Worm (Caenorhabditis elegans): ENCODE data around the gene Y71H2AM.3.

Gene Y71H2AM.3

ce11 chrIII:2785840-2786239, 19.4 kb upstream of the Y71H2AM.3 start, which contains the start of gene Y71H2AM.20 (continued):
- TF ChIP-seq cey-2 (tag; optimal IDR thresholded peaks at IDR 0.05; ENCODE audit: borderline replicate concordance, insufficient read depth) (no peak), zag-1 (tag; optimal IDR thresholded peaks at IDR 0.05) (no peak), unc-39 (tag; optimal IDR thresholded peaks at IDR 0.05) (no peak), mes-2 (tag; optimal IDR thresholded peaks at IDR 0.05; ENCODE audit: poor library complexity, severe bottlenecking) (peak; percentile 97), F44E2.7 (GFP tag; IDR thresholded peaks at IDR 0.05) (no peak), nhr-6 (tag; optimal IDR thresholded peaks at IDR 0.05) (peak; percentile 98), daf-19 (GFP tag; conservative IDR thresholded peaks at IDR 0.05) (no peak), ceh-82 (tag; optimal IDR thresholded peaks at IDR 0.05) (no peak), zip-2 (tag; optimal IDR thresholded peaks at IDR 0.05) (peak; percentile 73), nhr-11 (tag; optimal IDR thresholded peaks at IDR 0.05) (peak; percentile 95), Y48G9A.11 (GFP tag; IDR thresholded peaks at IDR 0.05) (peak; percentile 47; the same call in 1 of the 2 replicates), nhr-41 (GFP tag; IDR thresholded peaks at IDR 0.05) (no peak), ceh-32 (tag; optimal IDR thresholded peaks at IDR 0.05; ENCODE audit: poor library complexity) (no peak), dmd-6 (GFP tag; IDR thresholded peaks at IDR 0.05) (peak; percentile 91), nhr-237 (tag; optimal IDR thresholded peaks at IDR 0.05) (peak; percentile 69), Y75B8A.6 (GFP tag; IDR thresholded peaks at IDR 0.05) (peak; percentile 61; the same call in 1 of the 2 replicates), F37D6.2 (tag; optimal IDR thresholded peaks at IDR 0.05) (peak; percentile 86), egl-27 (tag; optimal IDR thresholded peaks at IDR 0.05) (no peak), R02D3.7 (tag; optimal IDR thresholded peaks at IDR 0.05) (peak; percentile 40), lin-13 (GFP tag; optimal IDR thresholded peaks at IDR 0.05) (peak; percentile 98), T26A8.4 (GFP tag; IDR thresholded peaks at IDR 0.05) (peak; percentile 68), F10B5.3 (tag; optimal IDR thresholded peaks at IDR 0.05) (no peak), lsy-2 (tag; optimal IDR thresholded peaks at IDR 0.05) (peak; percentile 95 to 98), php-3 (GFP tag; IDR thresholded peaks at IDR 0.05) (peak; percentile 57), fkh-10 (GFP tag; optimal IDR thresholded peaks at IDR 0.05) (peak; percentile 97), saeg-2 (GFP tag; IDR thresholded peaks at IDR 0.05) (0 out of 2 replicates have a peak, but pooled peaks have one; percentile 49), unc-130 (GFP tag; optimal IDR thresholded peaks at IDR 0.05) (peak; percentile 91), skn-1 (tag; optimal IDR thresholded peaks at IDR 0.05) (no peak), daf-12 (tag; optimal IDR thresholded peaks at IDR 0.05) (no peak), ces-1 (GFP tag; optimal IDR thresholded peaks at IDR 0.05) (peak; percentile 76), daf-16 (GFP tag; optimal IDR thresholded peaks at IDR 0.05) (peak in 1 of 2 experiments; percentile 75), daf-16 (tag; optimal IDR thresholded peaks at IDR 0.05) (peak; percentile 76), hlh-30 (tag; optimal IDR thresholded peaks at IDR 0.05; ENCODE audit: insufficient read depth) (peak; percentile 93), tra-1 (GFP tag; IDR thresholded peaks at IDR 0.05) (peak; percentile 44; the same call in 1 of the 2 replicates), dve-1 (tag; optimal IDR thresholded peaks at IDR 0.05; ENCODE audit: insufficient read depth) (peak; percentile 99), rbr-2 (tag; optimal IDR thresholded peaks at IDR 0.05) (peak; percentile 95), ZK546.5 (tag; optimal IDR thresholded peaks at IDR 0.05) (peak in 1 of 2 experiments; percentile 70), attf-4 (tag; optimal IDR thresholded peaks at IDR 0.05) (no peak), set-16 (GFP tag; IDR thresholded peaks at IDR 0.05) (no peak), ztf-7 (tag; optimal IDR thresholded peaks at IDR 0.05) (peak; percentile 86), T20F7.1 (GFP tag; optimal IDR thresholded peaks at IDR 0.05) (peak; percentile 91), snpc-4 (tag; optimal IDR thresholded peaks at IDR 0.05) (peak; percentile 44), ceh-20 (GFP tag; IDR thresholded peaks at IDR 0.05) (peak; percentile 80), Y105C5A.15 (GFP tag; IDR thresholded peaks at IDR 0.05) (no peak), vab-7 (GFP tag; IDR thresholded peaks at IDR 0.05) (peak; percentile 88), zfp-2 (tag; optimal IDR thresholded peaks at IDR 0.05) (peak; percentile 81), Y5F2A.4 (GFP tag; optimal IDR thresholded peaks at IDR 0.05) (no peak), fos-1 (tag; optimal IDR thresholded peaks at IDR 0.05) (no peak), nhr-28 (tag; optimal IDR thresholded peaks at IDR 0.05) (peak; percentile 92), nhr-76 (tag; optimal IDR thresholded peaks at IDR 0.05) (peak; percentile 16), mxl-3 (GFP tag; optimal IDR thresholded peaks at IDR 0.05) (peak; percentile 69), D1046.2 (GFP tag; IDR thresholded peaks at IDR 0.05) (peak; percentile 69; the same call in 1 of the 2 replicates)

All from whole organism, L4 larva.